Fruit fly (Drosophila melanogaster) whole organism, embryonic: ENCODE data around the gene Mob3.

Experiments
- Abd-B ChIP-seq: fragments of 200-800 bp; sonication (Bioruptor generic); optimal IDR thresholded peaks from 2 replicates; lab custom pipeline; 2018; ENCODE audit warnings: missing biosample characterization, mild to moderate bottlenecking, missing genetic modification characterization, moderate library complexity
- Blimp-1 ChIP-seq: fragments of 200-800 bp; sonication (Bioruptor generic); optimal IDR thresholded peaks from 3 replicates; lab custom pipeline; 2018; ENCODE audit warnings: missing biosample characterization, missing genetic modification characterization, mild to moderate bottlenecking, moderate library complexity, missing genetic modification reagents
- CG11093 ChIP-seq: fragments of 200-800 bp; sonication (Bioruptor generic); IDR thresholded peaks from 3 replicates; pipeline ENCODE4 v1.3.6; 2022; ENCODE audit warnings: missing biosample characterization, missing genetic modification characterization
- CG11456 ChIP-seq: fragments of 200-800 bp; sonication (Bioruptor generic); IDR thresholded peaks from 3 replicates; pipeline ENCODE4 v1.3.6; 2022; ENCODE audit warnings: missing biosample characterization, missing genetic modification characterization
- CG11504 ChIP-seq: fragments of 200-800 bp; sonication (Bioruptor generic); optimal IDR thresholded peaks from 3 replicates; lab custom pipeline; 2019; ENCODE audit warnings: missing biosample characterization, mild to moderate bottlenecking, missing genetic modification characterization, moderate library complexity
- CG11696 ChIP-seq: fragments of 200-800 bp; sonication (Bioruptor generic); IDR thresholded peaks from 2 replicates; pipeline ENCODE4 v1.3.6; 2022; ENCODE audit warnings: missing biosample characterization, missing genetic modification characterization
- CG12659 ChIP-seq: fragments of 200-800 bp; sonication (Bioruptor generic); optimal IDR thresholded peaks from 3 replicates; lab custom pipeline; 2017; ENCODE audit warnings: mild to moderate bottlenecking, missing biosample characterization, missing genetic modification reagents, missing genetic modification characterization
- CG12942 ChIP-seq: fragments of 200-800 bp; sonication (Bioruptor generic); optimal IDR thresholded peaks from 3 replicates; lab custom pipeline; 2016; ENCODE audit warnings: missing biosample characterization, missing genetic modification characterization
- CG14050 ChIP-seq: fragments of 200-800 bp; sonication (Bioruptor generic); IDR thresholded peaks from 3 replicates; pipeline ENCODE4 v1.3.6; 2022; ENCODE audit warnings: missing biosample characterization, missing genetic modification characterization
- CG15601 ChIP-seq: fragments of 200-800 bp; sonication (Bioruptor generic); optimal IDR thresholded peaks from 3 replicates; lab custom pipeline; 2019; ENCODE audit warnings: missing biosample characterization, mild to moderate bottlenecking, missing genetic modification characterization, moderate library complexity
- CG16813 ChIP-seq: fragments of 200-800 bp; sonication (Bioruptor generic); IDR thresholded peaks from 3 replicates; pipeline ENCODE4 v1.3.6; 2022; ENCODE audit warnings: missing biosample characterization, missing genetic modification characterization; ENCODE audit not compliant: partially characterized antibody
- CG17802 ChIP-seq: fragments of 200-800 bp; sonication (Bioruptor generic); optimal IDR thresholded peaks from 2 replicates; lab custom pipeline; 2018; ENCODE audit warnings: missing biosample characterization, mild to moderate bottlenecking, missing genetic modification characterization, moderate library complexity
- CG18011 ChIP-seq: fragments of 200-800 bp; sonication (Bioruptor generic); optimal IDR thresholded peaks from 2 replicates; lab custom pipeline; 2017; ENCODE audit warnings: missing biosample characterization, missing genetic modification characterization, mild to moderate bottlenecking, moderate library complexity, missing genotype
- CG18619 ChIP-seq: fragments of 200-800 bp; sonication (Bioruptor generic); optimal IDR thresholded peaks from 3 replicates; lab custom pipeline; 2017; ENCODE audit warnings: missing biosample characterization, mild to moderate bottlenecking, missing genetic modification characterization
- CG18764 ChIP-seq: fragments of 200-800 bp; sonication (Bioruptor generic); optimal IDR thresholded peaks from 3 replicates; lab custom pipeline; 2016; ENCODE audit warnings: missing biosample characterization, missing genetic modification characterization
- CG31441 ChIP-seq: fragments of 200-800 bp; sonication (Bioruptor generic); IDR thresholded peaks from 2 replicates; pipeline ENCODE4 v1.3.6; 2022; ENCODE audit warnings: missing biosample characterization, missing genetic modification characterization
- CG3163 ChIP-seq: fragments of 200-800 bp; sonication (Bioruptor generic); optimal IDR thresholded peaks from 3 replicates; lab custom pipeline; 2016; ENCODE audit warnings: missing biosample characterization, missing genetic modification characterization
- CG3838 ChIP-seq: fragments of 200-800 bp; sonication (Bioruptor generic); optimal IDR thresholded peaks from 3 replicates; lab custom pipeline; 2016; ENCODE audit warnings: missing biosample characterization, missing genetic modification characterization
- CG4282 ChIP-seq: fragments of 200-800 bp; sonication (Bioruptor generic); optimal IDR thresholded peaks from 2 replicates; lab custom pipeline; 2016; ENCODE audit warnings: missing biosample characterization, missing genetic modification characterization
- CG4424 ChIP-seq: fragments of 200-800 bp; sonication (Bioruptor generic); optimal IDR thresholded peaks from 3 replicates; lab custom pipeline; 2016; ENCODE audit warnings: missing biosample characterization, missing genetic modification characterization
- CG7839 ChIP-seq: fragments of 200-800 bp; sonication (Bioruptor generic); optimal IDR thresholded peaks from 3 replicates; lab custom pipeline; 2018; ENCODE audit warnings: missing biosample characterization, mild to moderate bottlenecking, missing genetic modification characterization, moderate library complexity
- CG7963 ChIP-seq: fragments of 200-800 bp; sonication (Bioruptor generic); IDR thresholded peaks from 3 replicates; pipeline ENCODE4 v1.3.6; 2022; ENCODE audit warnings: missing biosample characterization, missing genetic modification characterization; ENCODE audit not compliant: partially characterized antibody
- CG9932 ChIP-seq: fragments of 200-800 bp; sonication (Bioruptor generic); IDR thresholded peaks from 2 replicates; pipeline ENCODE4 v1.3.6; 2022; ENCODE audit warnings: missing biosample characterization, missing genetic modification characterization
- CTCF ChIP-seq: fragments of 200-800 bp; sonication (Bioruptor generic); optimal IDR thresholded peaks from 2 replicates; lab custom pipeline; 2017; ENCODE audit warnings: missing biosample characterization, mild to moderate bottlenecking, missing genetic modification characterization, moderate library complexity
- D19A ChIP-seq: fragments of 200-800 bp; optimal IDR thresholded peaks from 3 replicates; lab custom pipeline; 2019; ENCODE audit warnings: missing biosample characterization, mild to moderate bottlenecking, missing genetic modification characterization, moderate library complexity
- Drgx ChIP-seq: fragments of 200-800 bp; sonication (Bioruptor generic); IDR thresholded peaks from 2 replicates; pipeline ENCODE4 v1.3.6; 2022; ENCODE audit warnings: missing biosample characterization, missing genetic modification characterization
- Gug ChIP-seq: fragments of 200-800 bp; sonication (Bioruptor generic); IDR thresholded peaks from 4 replicates; pipeline ENCODE4 v1.3.6; 2022; ENCODE audit warnings: missing biosample characterization, missing genetic modification characterization
- HmgD ChIP-seq: fragments of 200-800 bp; sonication (Bioruptor generic); optimal IDR thresholded peaks from 3 replicates; lab custom pipeline; 2016; ENCODE audit warnings: missing biosample characterization, missing genetic modification characterization
- Med ChIP-seq: fragments of 200-800 bp; sonication (Bioruptor generic); peaks from one replicate; lab custom pipeline; 2016; ENCODE audit warnings: missing biosample characterization, missing genetic modification characterization, mild to moderate bottlenecking, inconsistent platforms, moderate library complexity
- Meics ChIP-seq: fragments of 200-800 bp; sonication (Bioruptor generic); optimal IDR thresholded peaks from 2 replicates; lab custom pipeline; 2017; ENCODE audit warnings: missing biosample characterization, mild to moderate bottlenecking, missing genetic modification characterization
- Nf-YB ChIP-seq: fragments of 200-800 bp; sonication (Bioruptor generic); optimal IDR thresholded peaks from 3 replicates; lab custom pipeline; 2019; ENCODE audit warnings: missing biosample characterization, mild to moderate bottlenecking, missing genetic modification characterization, moderate library complexity
- Oli ChIP-seq: fragments of 200-800 bp; sonication (Bioruptor generic); optimal IDR thresholded peaks from 2 replicates; lab custom pipeline; 2018; ENCODE audit warnings: missing biosample characterization, mild to moderate bottlenecking, missing genetic modification characterization, moderate library complexity
- Taf1 ChIP-seq: fragments of 200-800 bp; sonication (Bioruptor generic); IDR thresholded peaks from 2 replicates; pipeline ENCODE4 v1.3.6; 2022; ENCODE audit warnings: missing biosample characterization, missing genetic modification characterization
- Xrp1 ChIP-seq: fragments of 200-800 bp; sonication (Bioruptor generic); IDR thresholded peaks from 2 replicates; pipeline ENCODE4 v1.3.6; 2022; ENCODE audit warnings: missing biosample characterization, missing genetic modification characterization
- ac ChIP-seq: fragments of 200-800 bp; sonication (Bioruptor generic); optimal IDR thresholded peaks from 3 replicates; lab custom pipeline; 2017; ENCODE audit warnings: missing biosample characterization, mild to moderate bottlenecking, missing genetic modification characterization
- al ChIP-seq: fragments of 200-800 bp; sonication (Bioruptor generic); IDR thresholded peaks from 2 replicates; pipeline ENCODE4 v1.3.6; 2022; ENCODE audit warnings: missing biosample characterization, missing genetic modification characterization
- bowl ChIP-seq: fragments of 200-800 bp; sonication (Bioruptor generic); IDR thresholded peaks from 2 replicates; pipeline ENCODE4 v1.3.6; 2022; ENCODE audit warnings: missing biosample characterization, missing genetic modification characterization
- caup ChIP-seq: fragments of 200-800 bp; sonication (Bioruptor generic); optimal IDR thresholded peaks from 3 replicates; lab custom pipeline; 2017; ENCODE audit warnings: missing biosample characterization, mild to moderate bottlenecking, missing genetic modification characterization, moderate library complexity; ENCODE audit not compliant: severe bottlenecking
- chinmo ChIP-seq: fragments of 200-800 bp; sonication (Bioruptor generic); IDR thresholded peaks from 4 replicates; pipeline ENCODE4 v1.3.6; 2022; ENCODE audit warnings: missing biosample characterization, missing genetic modification characterization; ENCODE audit not compliant: partially characterized antibody
- chn ChIP-seq: fragments of 200-800 bp; sonication (Bioruptor generic); optimal IDR thresholded peaks from 2 replicates; lab custom pipeline; 2016; ENCODE audit warnings: missing biosample characterization, missing genetic modification characterization
- dan ChIP-seq: fragments of 200-800 bp; sonication (Bioruptor generic); IDR thresholded peaks from 2 replicates; pipeline ENCODE4 v1.3.6; 2022; ENCODE audit warnings: missing biosample characterization, missing genetic modification characterization
- ind ChIP-seq: fragments of 200-800 bp; sonication (Bioruptor generic); optimal IDR thresholded peaks from 3 replicates; lab custom pipeline; 2016; ENCODE audit warnings: missing biosample characterization, missing genetic modification characterization
- jing ChIP-seq: fragments of 200-800 bp; sonication (Bioruptor generic); optimal IDR thresholded peaks from 2 replicates; lab custom pipeline; 2018; ENCODE audit warnings: missing biosample characterization, mild to moderate bottlenecking, missing genetic modification characterization
- kay ChIP-seq: fragments of 200-800 bp; sonication (Bioruptor generic); optimal IDR thresholded peaks from 2 replicates; lab custom pipeline; 2016; ENCODE audit warnings: missing biosample characterization, missing genetic modification characterization
- mld ChIP-seq: fragments of 200-800 bp; sonication (Bioruptor generic); IDR thresholded peaks from 3 replicates; pipeline ENCODE4 v1.3.6; 2022; ENCODE audit warnings: missing biosample characterization, missing genetic modification characterization; ENCODE audit not compliant: partially characterized antibody
- pnt ChIP-seq: fragments of 200-800 bp; sonication (Bioruptor generic); optimal IDR thresholded peaks from 3 replicates; lab custom pipeline; 2016; ENCODE audit warnings: missing biosample characterization, missing genetic modification characterization
- schlank ChIP-seq: fragments of 200-800 bp; sonication (Bioruptor generic); optimal IDR thresholded peaks from 2 replicates; lab custom pipeline; 2018; ENCODE audit warnings: missing biosample characterization, mild to moderate bottlenecking, missing genetic modification characterization
- seq ChIP-seq: fragments of 200-800 bp; sonication (Bioruptor generic); IDR thresholded peaks from 2 replicates; pipeline ENCODE4 v1.3.6; 2022; ENCODE audit warnings: missing biosample characterization, missing genetic modification characterization
- sisA ChIP-seq: fragments of 200-800 bp; sonication (Bioruptor generic); IDR thresholded peaks from 2 replicates; pipeline ENCODE4 v1.3.6; 2022; ENCODE audit warnings: missing biosample characterization, missing genetic modification characterization
- usp ChIP-seq: fragments of >200 bp; optimal IDR thresholded peaks from 2 replicates; lab custom pipeline; 2017; ENCODE audit warnings: missing biosample characterization, missing genetic modification characterization
- yki ChIP-seq: fragments of >200 bp; optimal IDR thresholded peaks from 3 replicates; lab custom pipeline; 2018
- zf30C ChIP-seq: fragments of 200-800 bp; sonication (Bioruptor generic); optimal IDR thresholded peaks from 3 replicates; lab custom pipeline; 2018; ENCODE audit warnings: missing biosample characterization, mild to moderate bottlenecking, missing genetic modification characterization
- zfh1 ChIP-seq: fragments of 200-800 bp; sonication (Bioruptor generic); IDR thresholded peaks from 3 replicates; pipeline ENCODE4 v1.3.6; 2022; ENCODE audit warnings: missing biosample characterization, missing genetic modification characterization

The Mob3 gene

dm6 chr2L:10298306-10298705 lies 33.2 kb downstream of the Mob3 start (continued):
- TF ChIP-seq CG14050 (GFP tag; lab: Robert Waterston, UW), result no peak
- no peak for TF ChIP-seq ac
- no peak for TF ChIP-seq zfh1 (GFP tag; lab: Robert Waterston, UW)
- no peak for TF ChIP-seq CG3838
- peak; percentile 91 for TF ChIP-seq CG16813 (GFP tag; lab: Robert Waterston, UW)
- TF ChIP-seq CG4282 (GFP tag; lab: Kevin White, UChicago), result no peak
- no peak for TF ChIP-seq Meics (GFP tag; lab: Kevin White, UChicago)
- no peak for TF ChIP-seq Blimp-1
- peak; percentile 35 for TF ChIP-seq Nf-YB (GFP tag; lab: Kevin White, UChicago)
- TF ChIP-seq pnt (GFP tag; lab: Kevin White, UChicago), result no peak
- no peak for TF ChIP-seq CG12942 (GFP tag; lab: Kevin White, UChicago)
- TF ChIP-seq CG17802 (tag; lab: Kevin White, UChicago), result no peak
- no peak for TF ChIP-seq Drgx
- TF ChIP-seq CTCF (GFP tag; lab: Kevin White, UChicago), result peak; percentile 20
- TF ChIP-seq CG4424 (GFP tag; lab: Kevin White, UChicago), result no peak
- no peak for TF ChIP-seq schlank
- TF ChIP-seq Med (GFP tag; lab: Kevin White, UChicago), result peak; percentile 81
- no peak for TF ChIP-seq CG18764 (GFP tag; lab: Kevin White, UChicago)
- TF ChIP-seq CG12659, result peak; percentile 74
- TF ChIP-seq CG7963, result no peak; the same call in 2 of the 3 replicates
- TF ChIP-seq mld, result no peak
- TF ChIP-seq zf30C (GFP tag; lab: Kevin White, UChicago), result no peak
- TF ChIP-seq CG11456 (GFP tag; lab: Robert Waterston, UW), result no peak
- TF ChIP-seq kay (GFP tag; lab: Kevin White, UChicago), result no peak
- TF ChIP-seq CG15601 (tag; lab: Kevin White, UChicago), result peak; percentile 22
- peak; percentile 24 for TF ChIP-seq CG7839
- no peak for TF ChIP-seq bowl
- no peak for TF ChIP-seq CG11504
- no peak for TF ChIP-seq CG11696 (GFP tag; lab: Robert Waterston, UW)
- no peak for TF ChIP-seq Oli (tag; lab: Kevin White, UChicago)
- no peak for TF ChIP-seq Gug (GFP tag; lab: Robert Waterston, UW)
- TF ChIP-seq chinmo (GFP tag; lab: Robert Waterston, UW), result no peak
- TF ChIP-seq dan (GFP tag; lab: Robert Waterston, UW), result no peak
- TF ChIP-seq jing (GFP tag; lab: Kevin White, UChicago), result no peak
- no peak for TF ChIP-seq ind
- no peak for TF ChIP-seq usp (GFP tag; lab: Kevin White, UChicago)
- TF ChIP-seq CG18011, result peak; percentile 97
- peak; percentile 59 for TF ChIP-seq HmgD (GFP tag; lab: Kevin White, UChicago)
- no peak for TF ChIP-seq CG11093 (GFP tag; lab: Robert Waterston, UW)
- TF ChIP-seq CG3163 (GFP tag; lab: Kevin White, UChicago), result peak; percentile 3
- TF ChIP-seq CG9932 (GFP tag; lab: Robert Waterston, UW), result no peak
- TF ChIP-seq sisA, result no peak
- peak; percentile 53 for TF ChIP-seq D19A (tag; lab: Kevin White, UChicago)
- no peak for TF ChIP-seq chn (GFP tag; lab: Kevin White, UChicago)
- TF ChIP-seq al (GFP tag; lab: Robert Waterston, UW), result no peak
- no peak for TF ChIP-seq yki (lab: Kevin White, UChicago)
- TF ChIP-seq caup, result peak; percentile 10
- TF ChIP-seq CG18619, result no peak
- TF ChIP-seq Xrp1 (GFP tag; lab: Robert Waterston, UW), result no peak
- no peak for TF ChIP-seq CG31441
- no peak for TF ChIP-seq Taf1 (GFP tag; lab: Robert Waterston, UW)
- TF ChIP-seq seq (GFP tag; lab: Robert Waterston, UW), result no peak
- no peak for TF ChIP-seq Abd-B
